Fruit fly (Drosophila melanogaster): ENCODE measurements around the gene AstA-R1.
A peak's percentile ranks its signal among the peaks of the same experiment; 100 is the strongest.

Gene AstA-R1

DNA sequence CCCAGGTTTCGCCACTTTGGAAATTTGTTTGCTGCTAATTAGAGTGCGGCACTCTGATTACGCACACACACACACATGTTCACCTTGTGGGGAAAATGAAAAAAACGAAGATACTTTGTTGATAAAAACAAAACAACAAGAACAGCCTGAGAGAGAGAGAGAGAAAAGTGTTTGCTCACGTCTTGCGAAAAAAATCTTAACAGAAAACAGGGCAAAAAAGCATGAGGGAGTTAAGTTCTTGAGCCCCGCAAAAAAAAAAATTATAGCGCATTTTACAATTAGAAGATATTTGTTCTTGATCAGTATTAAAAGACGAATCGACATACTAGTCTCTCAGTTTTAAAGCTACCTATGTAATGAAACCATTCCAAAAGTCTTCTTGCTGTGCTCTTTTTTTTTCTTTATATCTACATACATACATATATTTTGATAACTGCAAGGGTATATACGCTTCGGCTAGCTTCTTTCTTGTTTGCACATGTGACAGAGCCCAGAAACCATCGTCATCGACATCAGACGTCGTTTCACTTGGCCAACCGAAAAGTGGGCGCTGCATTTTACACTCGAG lies 106.5 kb downstream of the AstA-R1 start (continued):
- TF ChIP-seq CG3032 (tag; optimal IDR thresholded peaks at IDR 0.05) (peak; percentile 68), CG32006 (GFP tag; optimal IDR thresholded peaks at IDR 0.05) (peak; percentile 67), esn (GFP tag; optimal IDR thresholded peaks at IDR 0.05) (peak; percentile 82), lz (GFP tag; optimal IDR thresholded peaks at IDR 0.05) (peak; percentile 77), fkh (GFP tag; optimal IDR thresholded peaks at IDR 0.05) (no peak), CG10669 (GFP tag; optimal IDR thresholded peaks at IDR 0.05) (peak; percentile 62), Ets21C (GFP tag; optimal IDR thresholded peaks at IDR 0.05) (peak; percentile 59), CG6808 (GFP tag; optimal IDR thresholded peaks at IDR 0.05) (peak; percentile 61), achi (GFP tag; optimal IDR thresholded peaks at IDR 0.05) (peak; percentile 77), CG3919 (GFP tag; optimal IDR thresholded peaks at IDR 0.05) (peak; percentile 72), CG8119 (GFP tag; IDR thresholded peaks at IDR 0.05) (peak; percentile 62), Hr38 (GFP tag; optimal IDR thresholded peaks at IDR 0.05) (no peak), CG1621 (tag; optimal IDR thresholded peaks at IDR 0.05) (peak; percentile 48), CG8632 (GFP tag; optimal IDR thresholded peaks at IDR 0.05) (peak; percentile 71), ss (GFP tag; optimal IDR thresholded peaks at IDR 0.05) (peak; percentile 36 to 77), CG9139 (GFP tag; optimal IDR thresholded peaks at IDR 0.05) (no peak), Met (GFP tag; optimal IDR thresholded peaks at IDR 0.05) (peak; percentile 80), OdsH (GFP tag; optimal IDR thresholded peaks at IDR 0.05) (peak; percentile 77)

DNA sequence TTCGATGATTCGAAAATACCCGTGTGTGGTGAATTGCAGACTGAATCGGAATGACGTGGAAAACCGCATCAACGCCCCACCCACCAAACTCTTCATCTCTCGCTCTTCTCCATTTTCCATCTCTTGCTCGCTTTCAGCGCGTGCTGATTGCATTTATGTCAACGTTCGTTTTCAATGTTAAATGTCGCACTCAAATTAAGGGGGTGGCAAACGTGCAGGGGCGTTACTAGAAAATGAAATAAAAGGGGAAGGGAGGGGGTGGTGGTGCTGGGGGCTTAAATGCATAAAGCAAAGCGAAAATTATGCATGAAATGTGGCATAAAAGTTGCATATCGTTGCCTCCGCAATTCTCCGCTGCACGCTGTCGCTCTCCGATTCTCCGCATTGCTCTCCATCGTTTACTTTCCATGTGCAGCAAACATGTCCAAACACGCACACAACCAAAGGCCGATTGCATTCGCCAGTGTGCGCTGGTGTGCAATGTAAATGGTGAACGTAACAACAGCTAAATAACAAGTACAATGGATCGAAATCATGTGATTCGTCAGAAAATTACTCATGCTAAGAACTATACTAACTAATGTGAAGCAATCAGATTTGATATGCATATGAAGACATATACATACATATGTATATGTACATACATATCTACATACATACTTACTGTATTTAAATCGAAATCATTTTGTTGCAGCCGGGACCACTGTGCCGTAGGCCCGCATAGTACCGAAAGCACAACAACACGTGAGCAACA lies 107.6 kb downstream of the AstA-R1 start:
- TF ChIP-seq CG6792 (GFP tag; optimal IDR thresholded peaks at IDR 0.05): peak; percentile 95
- TF ChIP-seq CG1621 (tag; optimal IDR thresholded peaks at IDR 0.05): peak; percentile 97
- TF ChIP-seq acj6 (GFP tag; optimal IDR thresholded peaks at IDR 0.05): peak; percentile 94
- TF ChIP-seq salr (GFP tag; optimal IDR thresholded peaks at IDR 0.05): peak; percentile 88 to 90
- peak; percentile 96 for TF ChIP-seq OdsH (GFP tag; optimal IDR thresholded peaks at IDR 0.05)
- TF ChIP-seq CG32006 (GFP tag; optimal IDR thresholded peaks at IDR 0.05): peak; percentile 96
- TF ChIP-seq esn (GFP tag; optimal IDR thresholded peaks at IDR 0.05): peak; percentile 93
- TF ChIP-seq Met (GFP tag; optimal IDR thresholded peaks at IDR 0.05): peak; percentile 93
- peak; percentile 96 for TF ChIP-seq CG10669 (GFP tag; optimal IDR thresholded peaks at IDR 0.05)
- peak; percentile 93 for TF ChIP-seq CG15336 (GFP tag; IDR thresholded peaks at IDR 0.05)
- TF ChIP-seq CG11762 (GFP tag; optimal IDR thresholded peaks at IDR 0.05; ENCODE audit: insufficient read depth): peak; percentile 90
- TF ChIP-seq Smox (GFP tag; optimal IDR thresholded peaks at IDR 0.05): peak; percentile 93
- TF ChIP-seq CG6854 (GFP tag; optimal IDR thresholded peaks at IDR 0.05): peak; percentile 71
- peak; percentile 91 for TF ChIP-seq fd59A (GFP tag; optimal IDR thresholded peaks at IDR 0.05)
- no peak for TF ChIP-seq Hr38 (GFP tag; optimal IDR thresholded peaks at IDR 0.05)
- peak; percentile 97 for TF ChIP-seq Eip75B (GFP tag; optimal IDR thresholded peaks at IDR 0.05)
- peak; percentile 87 for TF ChIP-seq fd85E (GFP tag; optimal IDR thresholded peaks at IDR 0.05)
- peak; percentile 95 for TF ChIP-seq Hr4 (GFP tag; optimal IDR thresholded peaks at IDR 0.05)
- TF ChIP-seq CG3919 (GFP tag; optimal IDR thresholded peaks at IDR 0.05): peak; percentile 95
- peak; percentile 97 for TF ChIP-seq Ets96B (tag; optimal IDR thresholded peaks at IDR 0.05)
- peak; percentile 85 for TF ChIP-seq cyc (GFP tag; optimal IDR thresholded peaks at IDR 0.05)
- TF ChIP-seq CG6276 (GFP tag; optimal IDR thresholded peaks at IDR 0.05): peak; percentile 94
- peak; percentile 96 for TF ChIP-seq CG10631 (GFP tag; optimal IDR thresholded peaks at IDR 0.05)
- TF ChIP-seq CG16779 (tag; optimal IDR thresholded peaks at IDR 0.05): peak; percentile 94
- TF ChIP-seq Ets21C (GFP tag; optimal IDR thresholded peaks at IDR 0.05): peak; percentile 83
- peak; percentile 95 for TF ChIP-seq net (GFP tag; optimal IDR thresholded peaks at IDR 0.05)
- peak; percentile 86 for TF ChIP-seq CG9139 (GFP tag; optimal IDR thresholded peaks at IDR 0.05)
- peak; percentile 93 for TF ChIP-seq CG7368 (GFP tag; optimal IDR thresholded peaks at IDR 0.05)
- TF ChIP-seq CG11294 (GFP tag; IDR thresholded peaks at IDR 0.05): peak; percentile 86
- peak; percentile 88 for TF ChIP-seq Gug (GFP tag; IDR thresholded peaks at IDR 0.05)
- TF ChIP-seq spab (GFP tag; optimal IDR thresholded peaks at IDR 0.05): peak; percentile 92
- TF ChIP-seq ss (GFP tag; optimal IDR thresholded peaks at IDR 0.05): peak; percentile 89 to 95
- TF ChIP-seq Sox15 (GFP tag; optimal IDR thresholded peaks at IDR 0.05): peak; percentile 81
- TF ChIP-seq CG6163 (GFP tag; IDR thresholded peaks at IDR 0.05): peak; percentile 97
- TF ChIP-seq Blimp-1 (GFP tag; optimal IDR thresholded peaks at IDR 0.05): peak; percentile 47
- TF ChIP-seq CG4318 (GFP tag; optimal IDR thresholded peaks at IDR 0.05): peak; percentile 92
- TF ChIP-seq CG8119 (GFP tag; IDR thresholded peaks at IDR 0.05): peak; percentile 95
- TF ChIP-seq dac (GFP tag; optimal IDR thresholded peaks at IDR 0.05): peak; percentile 89
- peak; percentile 97 for TF ChIP-seq svp (GFP tag)

Measured in whole organism, prepupa.